Worm (Caenorhabditis elegans) whole organism, early embryonic: ENCODE data around the gene srt-16.

ENCODE experiments used
- B0310.2 ChIP-seq: sonication (generic microtip); optimal IDR thresholded peaks from 2 replicates; lab custom pipeline; 2016; ENCODE audit warnings: mild to moderate bottlenecking, missing genetic modification characterization, missing compliant biosample characterization
- F13C5.2 ChIP-seq: sonication (generic microtip); optimal IDR thresholded peaks from 2 replicates; lab custom pipeline; 2017; ENCODE audit warnings: mild to moderate bottlenecking, missing genetic modification characterization, inconsistent platforms, missing compliant biosample characterization
- aly-1 ChIP-seq: sonication (generic microtip); optimal IDR thresholded peaks from 2 replicates; lab custom pipeline; 2016; ENCODE audit warnings: missing genetic modification characterization, missing compliant biosample characterization
- ama-1 ChIP-seq: fragments of 150-350 bp; optimal IDR thresholded peaks from 2 replicates; lab custom pipeline; 2014
- ceh-13 ChIP-seq: fragments of 200-800 bp; sonication (Bioruptor generic); optimal IDR thresholded peaks from 2 replicates; lab custom pipeline; 2018; ENCODE audit warnings: mild to moderate bottlenecking, missing genetic modification characterization, missing compliant biosample characterization
- ceh-36 ChIP-seq: sonication (generic microtip); optimal IDR thresholded peaks from 2 replicates; lab custom pipeline; 2016; ENCODE audit warnings: missing genetic modification characterization, inconsistent platforms, missing compliant biosample characterization
- ets-7 ChIP-seq: sonication (generic microtip); optimal IDR thresholded peaks from 2 replicates; lab custom pipeline; 2016; ENCODE audit warnings: missing genotype, missing genetic modification characterization, missing compliant biosample characterization
- flt-1 ChIP-seq: fragments of 200-800 bp; sonication (Bioruptor generic); IDR thresholded peaks from 2 replicates; pipeline ENCODE4 v1.3.6; 2022; ENCODE audit warnings: missing genetic modification characterization, missing compliant biosample characterization
- hmbx-1 ChIP-seq: sonication (generic microtip); optimal IDR thresholded peaks from 2 replicates; lab custom pipeline; 2016; ENCODE audit warnings: mild to moderate bottlenecking, missing genetic modification characterization, missing compliant biosample characterization
- hmg-4 ChIP-seq: fragments of 200-800 bp; sonication (Bioruptor generic); optimal IDR thresholded peaks from 2 replicates; lab custom pipeline; 2018; ENCODE audit warnings: mild to moderate bottlenecking, missing genetic modification characterization, missing compliant biosample characterization
- hnd-1 ChIP-seq: sonication (generic microtip); optimal IDR thresholded peaks from 2 replicates; lab custom pipeline; 2016; ENCODE audit warnings: missing genetic modification characterization, missing compliant biosample characterization
- pes-1 ChIP-seq: fragments of 200-800 bp; sonication (Bioruptor generic); IDR thresholded peaks from 2 replicates; pipeline ENCODE4 v1.3.6; 2022; ENCODE audit warnings: missing genetic modification reagents, missing genetic modification characterization, missing compliant biosample characterization
- scrt-1 ChIP-seq: fragments of 200-800 bp; sonication (Bioruptor generic); IDR thresholded peaks from 2 replicates; pipeline ENCODE4 v1.3.6; 2022; ENCODE audit warnings: missing genetic modification characterization, missing compliant biosample characterization
- sea-1 ChIP-seq: fragments of 200-800 bp; sonication (Bioruptor generic); conservative IDR thresholded peaks from 2 replicates; pipeline ENCODE4 v1.3.6; 2022; ENCODE audit warnings: missing genetic modification characterization, missing compliant biosample characterization
- tbx-11 ChIP-seq: fragments of 200-800 bp; sonication (Bioruptor generic); IDR thresholded peaks from 2 replicates; pipeline ENCODE4 v1.3.6; 2022; ENCODE audit warnings: missing genetic modification characterization, missing compliant biosample characterization
- tbx-37 ChIP-seq: fragments of 200-800 bp; sonication (Bioruptor generic); conservative IDR thresholded peaks from 2 replicates; pipeline ENCODE4 v1.3.6; 2022; ENCODE audit warnings: missing genetic modification reagents, missing genetic modification characterization, missing compliant biosample characterization
- tra-4 ChIP-seq: sonication (generic microtip); optimal IDR thresholded peaks from 2 replicates; lab custom pipeline; 2017; ENCODE audit warnings: missing genetic modification characterization, missing compliant biosample characterization

Gene srt-16

ce11 chrV:3039282-3039681, 25.0 kb downstream of the srt-16 start, which contains the start of gene chpf-2:
Gene chpf-2, minus strand, starts transcription at chrV:3039382.
- TF ChIP-seq tra-4 (tag; lab: Kevin White, UChicago): no peak

DNA sequence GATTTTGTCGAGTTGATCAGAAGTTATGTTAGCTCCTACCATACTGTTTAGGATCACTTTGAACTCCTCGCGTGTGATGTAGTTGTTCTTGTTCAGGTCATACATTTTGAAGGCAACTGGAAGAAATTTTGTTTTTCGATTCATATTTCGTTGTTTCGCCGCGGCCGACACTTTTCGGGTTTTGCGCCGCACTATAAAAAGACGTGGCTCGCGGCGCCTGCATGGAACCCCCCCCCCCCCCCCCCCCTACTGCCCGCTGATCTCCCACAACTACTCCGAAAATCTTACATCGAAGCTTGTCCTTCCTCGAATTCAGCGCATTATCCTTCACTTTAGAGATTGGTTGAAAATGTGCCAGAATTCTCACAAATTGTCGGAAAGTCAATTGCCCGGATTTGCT, 26.3 kb downstream of the srt-16 start:
- no peak for TF ChIP-seq ceh-13 (GFP tag; lab: Kevin White, UChicago)
- TF ChIP-seq B0310.2 (tag; lab: Kevin White, UChicago): no peak

DNA sequence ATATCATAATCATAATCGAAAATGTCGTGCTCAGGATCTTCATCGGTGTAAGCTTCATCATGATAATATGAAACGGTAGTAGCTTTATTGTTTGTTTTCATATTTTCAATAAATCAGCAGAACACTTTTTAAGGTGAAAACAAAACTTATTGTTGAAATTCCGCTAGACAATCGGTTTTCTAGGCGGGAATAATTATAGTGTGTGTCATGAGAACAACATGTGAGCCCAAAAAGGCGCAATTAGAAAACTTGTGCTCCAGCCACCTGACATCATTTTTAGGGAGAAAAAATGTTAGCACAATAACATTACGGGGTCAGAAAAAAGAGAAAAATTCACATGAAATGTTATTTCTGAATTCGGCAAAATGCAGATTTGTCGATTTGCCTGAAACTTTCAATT, 30.1 kb downstream of the srt-16 start, which contains the start of gene srw-8:
TSS of gene srw-8 (minus strand) at position 101 of the 400 bp plus-strand sequence.
- TF ChIP-seq sea-1 (no peak), F13C5.2 (no peak), hnd-1 (tag; lab: Kevin White, UChicago) (no peak), tra-4 (tag; lab: Kevin White, UChicago) (no peak), ceh-13 (GFP tag; lab: Kevin White, UChicago) (no peak), ceh-36 (tag; lab: Kevin White, UChicago) (no peak), scrt-1 (GFP tag; lab: Robert Waterston, UW) (no peak), ama-1 (no peak), B0310.2 (tag; lab: Kevin White, UChicago) (no peak), ets-7 (tag; lab: Kevin White, UChicago) (no peak), hmg-4 (GFP tag; lab: Kevin White, UChicago) (no peak), tbx-11 (GFP tag; lab: Robert Waterston, UW) (no peak), hmbx-1 (tag; lab: Kevin White, UChicago) (no peak), pes-1 (no peak), aly-1 (no peak), flt-1 (GFP tag; lab: Robert Waterston, UW) (no peak)

- TF ChIP-seq ama-1 (no peak), tbx-11 (GFP tag; lab: Robert Waterston, UW) (no peak), tbx-37 (no peak), scrt-1 (GFP tag; lab: Robert Waterston, UW) (no peak), aly-1 (no peak), F13C5.2 (no peak), pes-1 (no peak), B0310.2 (tag; lab: Kevin White, UChicago) (no peak), hmg-4 (GFP tag; lab: Kevin White, UChicago) (no peak), flt-1 (GFP tag; lab: Robert Waterston, UW) (no peak), ceh-36 (tag; lab: Kevin White, UChicago) (no peak), sea-1 (no peak), hnd-1 (tag; lab: Kevin White, UChicago) (no peak), ets-7 (tag; lab: Kevin White, UChicago) (no peak), hmbx-1 (tag; lab: Kevin White, UChicago) (no peak), tra-4 (tag; lab: Kevin White, UChicago) (no peak)
These were observed 32.0 kb downstream of the srt-16 start, which contains the start of gene irld-38 for ce11 chrV:3032343-3032742. Gene irld-38, minus strand, starts transcription at chrV:3032443.

- TF ChIP-seq tra-4 (tag; lab: Kevin White, UChicago) (no peak), scrt-1 (GFP tag; lab: Robert Waterston, UW) (no peak), hmbx-1 (tag; lab: Kevin White, UChicago) (no peak), B0310.2 (tag; lab: Kevin White, UChicago) (no peak), aly-1 (no peak), flt-1 (GFP tag; lab: Robert Waterston, UW) (no peak), hmg-4 (GFP tag; lab: Kevin White, UChicago) (no peak), ets-7 (tag; lab: Kevin White, UChicago) (no peak), F13C5.2 (no peak), ceh-36 (tag; lab: Kevin White, UChicago) (no peak), tbx-11 (GFP tag; lab: Robert Waterston, UW) (no peak), pes-1 (no peak), tbx-37 (no peak), sea-1 (no peak), hnd-1 (tag; lab: Kevin White, UChicago) (no peak), ama-1 (no peak)
These were observed 36.1 kb downstream of the srt-16 start, which contains the start of gene asp-7 for ce11 chrV:3028205-3028604. Gene asp-7, plus strand, starts transcription at chrV:3028285.

ce11 chrV:3024274-3024673, 40.0 kb downstream of the srt-16 start, which contains the start of gene asp-8:
Gene asp-8, plus strand, starts transcription at chrV:3024549.
- TF ChIP-seq hmg-4 (GFP tag; lab: Kevin White, UChicago): no peak

DNA sequence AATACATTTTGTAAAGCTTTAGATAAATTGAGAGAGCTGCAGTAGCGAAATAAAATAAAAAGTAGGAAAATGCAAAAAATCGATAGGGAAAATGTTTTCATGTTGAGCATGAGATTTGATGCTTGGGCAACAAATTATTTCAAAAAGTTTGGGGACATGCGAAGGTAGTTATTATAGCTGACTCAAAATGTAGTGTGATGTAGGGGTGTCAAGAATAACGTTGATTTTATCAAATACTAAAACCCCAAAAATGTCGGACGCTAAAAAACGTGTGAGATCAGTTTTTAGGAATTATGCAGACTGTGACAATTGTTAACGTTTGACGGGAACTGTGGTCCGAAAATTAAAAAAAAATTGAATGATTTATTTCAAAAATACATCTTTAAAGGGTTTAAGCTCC, 43.0 kb downstream of the srt-16 start, which contains the start of gene irld-12:
TSS of gene irld-12 (minus strand) at position 101 of the 400 bp plus-strand sequence.
- TF ChIP-seq ama-1 (no peak), pes-1 (no peak), ets-7 (tag; lab: Kevin White, UChicago) (no peak), F13C5.2 (no peak), hmbx-1 (tag; lab: Kevin White, UChicago) (no peak), sea-1 (no peak), hmg-4 (GFP tag; lab: Kevin White, UChicago) (no peak), aly-1 (no peak), flt-1 (GFP tag; lab: Robert Waterston, UW) (no peak), ceh-36 (tag; lab: Kevin White, UChicago) (no peak), tra-4 (tag; lab: Kevin White, UChicago) (no peak), tbx-11 (GFP tag; lab: Robert Waterston, UW) (no peak), B0310.2 (tag; lab: Kevin White, UChicago) (no peak), ceh-13 (GFP tag; lab: Kevin White, UChicago) (no peak), tbx-37 (no peak), scrt-1 (GFP tag; lab: Robert Waterston, UW) (no peak), hnd-1 (tag; lab: Kevin White, UChicago) (no peak)

DNA sequence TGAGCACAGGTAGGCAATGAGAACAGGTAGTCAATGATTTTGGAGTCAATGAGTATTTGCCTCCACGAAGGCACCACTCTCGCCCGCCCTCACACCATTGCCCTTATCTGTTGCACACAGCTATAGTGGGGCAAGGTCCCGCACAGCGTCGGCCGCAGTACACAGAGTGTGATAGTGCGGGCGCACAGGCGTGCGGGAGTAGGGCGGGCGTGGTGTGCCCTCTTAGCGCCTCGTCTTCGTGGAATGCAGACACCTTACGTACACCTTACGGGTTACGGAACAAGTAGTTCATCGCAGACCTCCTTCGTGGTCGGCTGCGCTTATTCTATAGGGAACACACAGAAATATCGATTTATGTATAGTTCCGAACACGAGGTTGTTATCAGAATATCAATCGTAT, 46.4 kb downstream of the srt-16 start:
- TF ChIP-seq ceh-36 (tag; lab: Kevin White, UChicago) (no peak), ama-1 (no peak), F13C5.2 (no peak), hmbx-1 (tag; lab: Kevin White, UChicago) (no peak), tbx-37 (no peak), sea-1 (no peak), tbx-11 (GFP tag; lab: Robert Waterston, UW) (no peak), ceh-13 (GFP tag; lab: Kevin White, UChicago) (no peak), flt-1 (GFP tag; lab: Robert Waterston, UW) (no peak), pes-1 (no peak), hnd-1 (tag; lab: Kevin White, UChicago) (no peak), tra-4 (tag; lab: Kevin White, UChicago) (no peak)
